Worm (Caenorhabditis elegans) whole organism, late embryonic: ENCODE results near the gene W02D7.12.

ENCODE experiments used
- ceh-34 ChIP-seq: sonication (generic microtip); optimal IDR thresholded peaks from 2 replicates; lab custom pipeline; 2016; ENCODE audit warnings: mild to moderate bottlenecking, missing genetic modification characterization, missing compliant biosample characterization
- elt-2 ChIP-seq: sonication (generic microtip); optimal IDR thresholded peaks from 2 replicates; lab custom pipeline; 2016; ENCODE audit warnings: missing genetic modification reagents, missing genetic modification characterization, missing compliant biosample characterization
- eyg-1 ChIP-seq: sonication (generic microtip); optimal IDR thresholded peaks from 2 replicates; lab custom pipeline; 2016; ENCODE audit warnings: missing genotype, missing genetic modification characterization, missing compliant biosample characterization
- gmeb-2 ChIP-seq: sonication (generic microtip); optimal IDR thresholded peaks from 2 replicates; lab custom pipeline; 2016; ENCODE audit warnings: missing genetic modification characterization, inconsistent platforms, missing compliant biosample characterization
- syd-9 ChIP-seq: sonication (generic microtip); optimal IDR thresholded peaks from 2 replicates; lab custom pipeline; 2016; ENCODE audit warnings: mild to moderate bottlenecking, missing genetic modification characterization, moderate library complexity, missing compliant biosample characterization

- no peak for TF ChIP-seq elt-2 (tag; lab: Kevin White, UChicago)
- no peak for TF ChIP-seq syd-9 (tag; lab: Kevin White, UChicago)
- TF ChIP-seq ceh-34 (tag; lab: Kevin White, UChicago): no peak
- TF ChIP-seq gmeb-2 (tag; lab: Kevin White, UChicago): no peak
- no peak for TF ChIP-seq eyg-1 (tag; lab: Kevin White, UChicago)
These were observed 30.5 kb upstream of the W02D7.12 start, which contains the start of gene str-135 for ce11 chrV:8280770-8281169.
